Worm (Caenorhabditis elegans) whole organism, early embryonic: ENCODE measurements around the gene symk-1.

Experiments used
- B0310.2 ChIP-seq: sonication (generic microtip); optimal IDR thresholded peaks from 2 replicates; lab custom pipeline; 2016; ENCODE audit warnings: mild to moderate bottlenecking, missing genetic modification characterization, missing compliant biosample characterization
- F13C5.2 ChIP-seq: sonication (generic microtip); optimal IDR thresholded peaks from 2 replicates; lab custom pipeline; 2017; ENCODE audit warnings: mild to moderate bottlenecking, missing genetic modification characterization, inconsistent platforms, missing compliant biosample characterization
- aly-1 ChIP-seq: sonication (generic microtip); optimal IDR thresholded peaks from 2 replicates; lab custom pipeline; 2016; ENCODE audit warnings: missing genetic modification characterization, missing compliant biosample characterization
- ama-1 ChIP-seq: fragments of 150-350 bp; optimal IDR thresholded peaks from 2 replicates; lab custom pipeline; 2014
- ceh-13 ChIP-seq: fragments of 200-800 bp; sonication (Bioruptor generic); optimal IDR thresholded peaks from 2 replicates; lab custom pipeline; 2018; ENCODE audit warnings: mild to moderate bottlenecking, missing genetic modification characterization, missing compliant biosample characterization
- ceh-36 ChIP-seq: sonication (generic microtip); optimal IDR thresholded peaks from 2 replicates; lab custom pipeline; 2016; ENCODE audit warnings: missing genetic modification characterization, inconsistent platforms, missing compliant biosample characterization
- ets-7 ChIP-seq: sonication (generic microtip); optimal IDR thresholded peaks from 2 replicates; lab custom pipeline; 2016; ENCODE audit warnings: missing genotype, missing genetic modification characterization, missing compliant biosample characterization
- flt-1 ChIP-seq: fragments of 200-800 bp; sonication (Bioruptor generic); IDR thresholded peaks from 2 replicates; pipeline ENCODE4 v1.3.6; 2022; ENCODE audit warnings: missing genetic modification characterization, missing compliant biosample characterization
- hmbx-1 ChIP-seq: sonication (generic microtip); optimal IDR thresholded peaks from 2 replicates; lab custom pipeline; 2016; ENCODE audit warnings: mild to moderate bottlenecking, missing genetic modification characterization, missing compliant biosample characterization
- hmg-4 ChIP-seq: fragments of 200-800 bp; sonication (Bioruptor generic); optimal IDR thresholded peaks from 2 replicates; lab custom pipeline; 2018; ENCODE audit warnings: mild to moderate bottlenecking, missing genetic modification characterization, missing compliant biosample characterization
- scrt-1 ChIP-seq: fragments of 200-800 bp; sonication (Bioruptor generic); IDR thresholded peaks from 2 replicates; pipeline ENCODE4 v1.3.6; 2022; ENCODE audit warnings: missing genetic modification characterization, missing compliant biosample characterization
- sea-1 ChIP-seq: fragments of 200-800 bp; sonication (Bioruptor generic); conservative IDR thresholded peaks from 2 replicates; pipeline ENCODE4 v1.3.6; 2022; ENCODE audit warnings: missing genetic modification characterization, missing compliant biosample characterization
- tbx-11 ChIP-seq: fragments of 200-800 bp; sonication (Bioruptor generic); IDR thresholded peaks from 2 replicates; pipeline ENCODE4 v1.3.6; 2022; ENCODE audit warnings: missing genetic modification characterization, missing compliant biosample characterization
- tbx-37 ChIP-seq: fragments of 200-800 bp; sonication (Bioruptor generic); conservative IDR thresholded peaks from 2 replicates; pipeline ENCODE4 v1.3.6; 2022; ENCODE audit warnings: missing genetic modification reagents, missing genetic modification characterization, missing compliant biosample characterization

- TF ChIP-seq hmbx-1 (tag; lab: Kevin White, UChicago) (no peak), scrt-1 (GFP tag; lab: Robert Waterston, UW) (no peak), ceh-13 (GFP tag; lab: Kevin White, UChicago) (no peak), aly-1 (no peak), ama-1 (no peak), tbx-11 (GFP tag; lab: Robert Waterston, UW) (no peak), tbx-37 (GFP tag; lab: Robert Waterston, UW) (no peak), ets-7 (tag; lab: Kevin White, UChicago) (no peak), flt-1 (GFP tag; lab: Robert Waterston, UW) (no peak), B0310.2 (tag; lab: Kevin White, UChicago) (no peak), sea-1 (GFP tag; lab: Robert Waterston, UW) (no peak), hmg-4 (GFP tag; lab: Kevin White, UChicago) (no peak), ceh-36 (no peak), F13C5.2 (no peak)
Measured at ce11 chrV:8545531-8546224, 24.4 kb upstream of the symk-1 start, which contains the start of the genes slc-17.8 and asns-1.
